Worm (Caenorhabditis elegans): ENCODE results near the gene lsm-7.

DNA sequence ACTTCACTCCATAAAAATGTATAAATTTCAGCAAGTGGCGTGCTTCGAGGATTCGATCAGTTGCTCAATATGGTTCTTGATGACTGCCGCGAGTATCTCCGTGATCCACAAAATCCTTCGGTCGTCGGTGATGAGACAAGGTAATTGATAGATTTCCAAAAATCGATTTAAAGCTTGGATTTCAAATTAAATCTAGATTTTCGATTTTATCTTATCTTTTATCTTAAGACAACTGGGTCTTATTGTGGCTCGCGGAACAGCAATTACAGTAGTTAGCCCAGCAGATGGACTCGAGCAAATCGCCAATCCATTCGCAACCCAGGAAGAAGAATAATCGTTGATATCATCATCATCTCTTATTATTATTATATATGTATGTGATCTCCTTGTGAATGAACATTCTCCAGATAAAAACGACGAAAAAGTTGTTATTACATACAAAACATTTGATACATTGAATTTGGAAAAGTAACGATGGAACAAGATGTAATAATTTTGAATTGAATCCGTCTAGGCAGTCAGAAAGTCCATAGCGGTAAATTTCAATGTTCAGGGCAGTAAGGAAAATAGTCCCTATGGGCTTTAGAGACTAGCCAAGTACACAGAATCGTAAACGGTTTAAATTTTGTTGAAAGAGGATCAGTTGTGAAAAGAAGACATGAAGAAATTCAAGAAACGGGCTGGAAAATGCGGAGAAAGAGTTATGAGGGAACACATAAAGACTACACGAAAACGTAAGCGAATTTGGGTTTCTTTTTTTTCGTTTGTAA is 660 bp downstream of the lsm-7 start:
- TF ChIP-seq xbp-1 (tag; optimal IDR thresholded peaks at IDR 0.05) (no peak), blmp-1 (tag; optimal IDR thresholded peaks at IDR 0.05) (no peak), dpl-1 (GFP tag; optimal IDR thresholded peaks at IDR 0.05) (no peak), nhr-237 (tag; optimal IDR thresholded peaks at IDR 0.05) (no peak), zag-1 (tag; optimal IDR thresholded peaks at IDR 0.05) (no peak), aha-1 (tag; optimal IDR thresholded peaks at IDR 0.05) (no peak), mep-1 (tag; optimal IDR thresholded peaks at IDR 0.05) (no peak), skn-1 (tag; optimal IDR thresholded peaks at IDR 0.05) (no peak), ceh-90 (tag; optimal IDR thresholded peaks at IDR 0.05) (no peak)
